Worm (Caenorhabditis elegans) whole organism, L2 larva: ENCODE measurements around the gene str-148.
"Not testable (repeated sequence)": the region's sequence is repeated elsewhere in the genome, so short reads cannot be mapped to it uniquely, and the experiment has no call there.

Source experiments
- R02D3.7 ChIP-seq: fragments of 150-350 bp; optimal IDR thresholded peaks from 2 replicates; lab custom pipeline; 2014; ENCODE audit warnings: missing biosample characterization, missing genetic modification characterization
- alr-1 ChIP-seq: fragments of 150-350 bp; optimal IDR thresholded peaks from 2 replicates; lab custom pipeline; 2014; ENCODE audit warnings: missing biosample characterization, missing genetic modification characterization
- ama-1 ChIP-seq: fragments of 150-350 bp; optimal IDR thresholded peaks from 2 replicates; lab custom pipeline; 2018; ENCODE audit warnings: inconsistent platforms
- blmp-1 ChIP-seq: sonication (generic microtip); optimal IDR thresholded peaks from 2 replicates; lab custom pipeline; 2017; ENCODE audit warnings: missing genetic modification characterization, mild to moderate bottlenecking, missing compliant biosample characterization, antibody characterized with exemption, moderate library complexity; ENCODE audit not compliant: insufficient read depth
- dmd-4 ChIP-seq: sonication (generic microtip); optimal IDR thresholded peaks from 2 replicates; lab custom pipeline; 2017; ENCODE audit warnings: missing biosample characterization, missing genetic modification characterization
- fos-1 ChIP-seq: fragments of 150-350 bp; optimal IDR thresholded peaks from 2 replicates; lab custom pipeline; 2014; ENCODE audit warnings: missing biosample characterization, missing genetic modification characterization
- gmeb-1 ChIP-seq: fragments of 150-350 bp; optimal IDR thresholded peaks from 2 replicates; lab custom pipeline; 2014; ENCODE audit warnings: missing biosample characterization, missing genetic modification characterization
- lin-39 ChIP-seq: fragments of 150-350 bp; optimal IDR thresholded peaks from 2 replicates; lab custom pipeline; 2014; ENCODE audit warnings: missing biosample characterization, missing genetic modification reagents, missing genetic modification characterization
- lsy-2 ChIP-seq, 2 experiments: fragments of 150-350 bp in 1 of 2; sonication (generic microtip) in 1 of 2; optimal IDR thresholded peaks; 2 replicates each; lab custom pipeline; 2014 to 2017; ENCODE audit warnings: missing biosample characterization in 2 of 2, missing genetic modification characterization in 2 of 2
- mbf-1 ChIP-seq: sonication (generic microtip); optimal IDR thresholded peaks from 2 replicates; lab custom pipeline; 2017; ENCODE audit warnings: missing biosample characterization, missing genetic modification characterization
- mdl-1 ChIP-seq, 2 experiments: fragments of 150-350 bp in 1 of 2; sonication (generic microtip) in 1 of 2; optimal IDR thresholded peaks; 2 replicates each; lab custom pipeline; 2017; ENCODE audit warnings: missing biosample characterization in 2 of 2, missing genetic modification characterization in 2 of 2
- nhr-11 ChIP-seq: fragments of 150-350 bp; optimal IDR thresholded peaks from 2 replicates; lab custom pipeline; 2014; ENCODE audit warnings: missing biosample characterization, missing genetic modification characterization
- nhr-12 ChIP-seq: fragments of 150-350 bp; optimal IDR thresholded peaks from 2 replicates; lab custom pipeline; 2014; ENCODE audit warnings: missing biosample characterization, missing genetic modification characterization
- nhr-129 ChIP-seq: fragments of 150-350 bp; optimal IDR thresholded peaks from 2 replicates; lab custom pipeline; 2014; ENCODE audit warnings: missing biosample characterization, missing genetic modification characterization
- nhr-21 ChIP-seq: fragments of 150-350 bp; optimal IDR thresholded peaks from 2 replicates; lab custom pipeline; 2014; ENCODE audit warnings: missing biosample characterization, missing genetic modification characterization
- nhr-237 ChIP-seq: fragments of 150-350 bp; optimal IDR thresholded peaks from 2 replicates; lab custom pipeline; 2014; ENCODE audit warnings: missing biosample characterization, missing genetic modification characterization
- nhr-25 ChIP-seq: fragments of 150-350 bp; sonication (generic microtip); optimal IDR thresholded peaks from 3 replicates; lab custom pipeline; 2014; ENCODE audit warnings: missing biosample characterization, missing genetic modification characterization
- nhr-6 ChIP-seq: fragments of 150-350 bp; optimal IDR thresholded peaks from 2 replicates; lab custom pipeline; 2014; ENCODE audit warnings: missing biosample characterization, missing genetic modification characterization
- sem-4 ChIP-seq: fragments of 150-350 bp; optimal IDR thresholded peaks from 2 replicates; lab custom pipeline; 2014; ENCODE audit warnings: missing biosample characterization, missing genetic modification reagents, missing genetic modification characterization
- skn-1 ChIP-seq: sonication (generic microtip); optimal IDR thresholded peaks from 2 replicates; lab custom pipeline; 2017; ENCODE audit warnings: missing biosample characterization, missing genetic modification characterization
- sma-9 ChIP-seq, 2 experiments: fragments of 150-350 bp in 1 of 2; sonication (generic microtip) in 1 of 2; optimal IDR thresholded peaks; 2 replicates each; lab custom pipeline; 2014 to 2016; ENCODE audit warnings: missing genetic modification characterization in 2 of 2, mild to moderate bottlenecking in 1 of 2, missing biosample characterization in 1 of 2, missing compliant biosample characterization in 1 of 2, missing genetic modification reagents in 1 of 2, moderate library complexity in 1 of 2
- unc-55 ChIP-seq: fragments of 150-350 bp; sonication (generic microtip); optimal IDR thresholded peaks from 3 replicates; lab custom pipeline; 2014; ENCODE audit warnings: missing biosample characterization, missing genetic modification reagents, missing genetic modification characterization
- ztf-1 ChIP-seq: fragments of 200-800 bp; sonication (Bioruptor generic); conservative IDR thresholded peaks from 2 replicates; pipeline ENCODE4 v1.3.6; 2022; ENCODE audit warnings: missing genetic modification characterization, missing compliant biosample characterization
- ztf-11 ChIP-seq: sonication (generic microtip); optimal IDR thresholded peaks from 2 replicates; lab custom pipeline; 2017; ENCODE audit warnings: missing biosample characterization, missing genetic modification characterization
- ztf-4 ChIP-seq: fragments of 150-350 bp; optimal IDR thresholded peaks from 2 replicates; lab custom pipeline; 2014; ENCODE audit warnings: missing biosample characterization, missing genetic modification characterization

The str-148 gene

ce11 chrII:1045692-1046091 lies at the start of gene str-148:
Gene str-148, plus strand, starts transcription at chrII:1045992.
- TF ChIP-seq unc-55 (GFP tag; lab: Kevin White, UChicago) = no peak

ce11 chrII:996112-996511 lies 49.7 kb upstream of the str-148 start, which contains the start of gene F45D11.11:
Gene F45D11.11, minus strand, starts transcription at chrII:996212.
- not testable (repeated sequence) for TF ChIP-seq nhr-12; blmp-1 (tag; lab: Kevin White, UChicago); R02D3.7 (tag; lab: Kevin White, UChicago)

- no peak for TF ChIP-seq nhr-25 (tag; lab: Kevin White, UChicago)
These were observed 46.3 kb upstream of the str-148 start, which contains the start of gene fbxb-29 for ce11 chrII:999493-999892. Gene fbxb-29, minus strand, starts transcription at chrII:999593.

ce11 chrII:1001351-1001750 lies 44.4 kb upstream of the str-148 start, which contains the start of the genes fbxb-30 and F45D11.5:
Gene fbxb-30, minus strand, starts transcription at chrII:1001451.
Gene F45D11.5, plus strand, starts transcription at chrII:1001702.
- TF ChIP-seq nhr-6 (tag; lab: Kevin White, UChicago) (no peak), sem-4 (tag; lab: Kevin White, UChicago) (no peak), lin-39 (tag; lab: Kevin White, UChicago) (no peak), mdl-1 (tag; optimal IDR thresholded peaks at IDR 0.05; lab: Kevin White, UChicago) (no peak), nhr-237 (tag; lab: Kevin White, UChicago) (no peak), mbf-1 (tag; lab: Kevin White, UChicago) (no peak), ama-1 (no peak), skn-1 (tag; lab: Kevin White, UChicago) (no peak)

ce11 chrII:1006375-1006774 lies 39.4 kb upstream of the str-148 start, which contains the start of gene F45D11.14:
Gene F45D11.14, minus strand, starts transcription at chrII:1006475.
- TF ChIP-seq nhr-21 (tag; lab: Kevin White, UChicago); ztf-4; ztf-11 (tag; lab: Kevin White, UChicago): not testable (repeated sequence)

ce11 chrII:1024684-1025083 lies 21.1 kb upstream of the str-148 start, which contains the start of gene btb-11:
Gene btb-11, minus strand, starts transcription at chrII:1024784.
- not testable (repeated sequence) for TF ChIP-seq gmeb-1; lsy-2 (tag; optimal IDR thresholded peaks at IDR 0.05; lab: Kevin White, UChicago); ztf-11 (tag; lab: Kevin White, UChicago)

ce11 chrII:1026670-1027069 lies 19.1 kb upstream of the str-148 start, which contains the start of gene M01D1.12:
Gene M01D1.12, plus strand, starts transcription at chrII:1026970.
- TF ChIP-seq dmd-4 (no peak), lin-39 (tag; lab: Kevin White, UChicago) (no peak)
- TF ChIP-seq, all 48 proteins: peak for 0

ce11 chrII:1028602-1029001 lies 17.2 kb upstream of the str-148 start, which contains the start of gene math-34:
Gene math-34, plus strand, starts transcription at chrII:1028972.
- TF ChIP-seq nhr-129 (tag; lab: Kevin White, UChicago) (no peak), blmp-1 (tag; lab: Kevin White, UChicago) (no peak), R02D3.7 (tag; lab: Kevin White, UChicago) (no peak), alr-1 (tag; lab: Kevin White, UChicago) (no peak), mbf-1 (tag; lab: Kevin White, UChicago) (no peak), sma-9 (GFP tag; optimal IDR thresholded peaks at IDR 0.05; lab: Kevin White, UChicago) (no peak), sma-9 (tag; optimal IDR thresholded peaks at IDR 0.05; lab: Kevin White, UChicago) (no peak), fos-1 (tag; lab: Kevin White, UChicago) (peak; percentile 23), ztf-1 (GFP tag; lab: Robert Waterston, UW) (no peak)
- TF ChIP-seq, all 48 proteins: peak for 1

ce11 chrII:1040464-1040863 lies 5.3 kb upstream of the str-148 start, which contains the start of gene fbxb-39:
Gene fbxb-39, minus strand, starts transcription at chrII:1040564.
- TF ChIP-seq ztf-4 (no peak), nhr-11 (no peak), lsy-2 (tag; optimal IDR thresholded peaks at IDR 0.05; lab: Kevin White, UChicago) (no peak)
